Fruit fly (Drosophila melanogaster): Measurements from ENCODE around the gene CG31510.
"Not testable (repeated sequence)": the region's sequence is repeated elsewhere in the genome, so short reads cannot be mapped to it uniquely, and the experiment has no call there.

Gene CG31510

dm6 chr3R:25123262-25123661 is 542 bp upstream of the CG31510 start, which contains the start of gene vig2 (continued):
- peak; percentile 87 for TF ChIP-seq inv (GFP tag; IDR thresholded peaks at IDR 0.05; ENCODE audit: partially characterized antibody)
- TF ChIP-seq tgo (GFP tag; IDR thresholded peaks at IDR 0.05): peak; percentile 53
- TF ChIP-seq CG18619 (GFP tag; optimal IDR thresholded peaks at IDR 0.05): peak; percentile 71
- peak; percentile 27 for TF ChIP-seq CG12391 (tag; optimal IDR thresholded peaks at IDR 0.05)
- TF ChIP-seq Bgb (GFP tag; IDR thresholded peaks at IDR 0.05; ENCODE audit: partially characterized antibody): peak; percentile 92
- TF ChIP-seq unpg (GFP tag; optimal IDR thresholded peaks at IDR 0.05): peak; percentile 12
- TF ChIP-seq wdn (GFP tag; IDR thresholded peaks at IDR 0.05): peak; percentile 51; the same call in 1 of the 2 replicates
- TF ChIP-seq Dp (GFP tag; optimal IDR thresholded peaks at IDR 0.05): peak; percentile 4
- peak; percentile 60 for TF ChIP-seq Hmr (GFP tag; optimal IDR thresholded peaks at IDR 0.05)
- TF ChIP-seq CG6791 (GFP tag; IDR thresholded peaks at IDR 0.05; ENCODE audit: partially characterized antibody): peak; percentile 97
- peak; percentile 39; the same call in 1 of the 3 replicates for TF ChIP-seq B-H1 (GFP tag; IDR thresholded peaks at IDR 0.05)
- peak; percentile 4 for TF ChIP-seq CG9876 (GFP tag; optimal IDR thresholded peaks at IDR 0.05)
- TF ChIP-seq toy (GFP tag; IDR thresholded peaks at IDR 0.05): peak; percentile 57; the same call in 1 of the 2 replicates
- TF ChIP-seq D19B (GFP tag; optimal IDR thresholded peaks at IDR 0.05): peak; percentile 16
- peak; percentile 12 for TF ChIP-seq CG33557 (GFP tag; optimal IDR thresholded peaks at IDR 0.05)
- 0 out of 3 replicates have a peak, but pooled peaks have one; percentile 29 for TF ChIP-seq croc (GFP tag; conservative IDR thresholded peaks at IDR 0.05)
- peak in 1 of 2 experiments; percentile 25 for TF ChIP-seq bsh (GFP tag; optimal IDR thresholded peaks at IDR 0.05)
- peak; percentile 46 for TF ChIP-seq schlank (tag; optimal IDR thresholded peaks at IDR 0.05)
- TF ChIP-seq CG10267 (tag; optimal IDR thresholded peaks at IDR 0.05): peak; percentile 0
- TF ChIP-seq CG15514 (GFP tag; optimal IDR thresholded peaks at IDR 0.05): peak; percentile 46
- TF ChIP-seq gsb-n (tag; optimal IDR thresholded peaks at IDR 0.05): peak; percentile 6
- peak; percentile 92 for TF ChIP-seq Dref (GFP tag; IDR thresholded peaks at IDR 0.05)
- TF ChIP-seq CG33213 (GFP tag; optimal IDR thresholded peaks at IDR 0.05): peak; percentile 29
- TF ChIP-seq CG30431 (GFP tag; optimal IDR thresholded peaks at IDR 0.05): peak; percentile 39
- TF ChIP-seq ase (GFP tag; IDR thresholded peaks at IDR 0.05): peak; percentile 68; the same call in 2 of the 3 replicates
- peak; percentile 77; the same call in 1 of the 2 replicates for TF ChIP-seq ttk (GFP tag; IDR thresholded peaks at IDR 0.05)
- TF ChIP-seq CG3847 (GFP tag; IDR thresholded peaks at IDR 0.05): peak; percentile 71
- TF ChIP-seq CG4424 (GFP tag; optimal IDR thresholded peaks at IDR 0.05): peak; percentile 4
- peak; percentile 98 for TF ChIP-seq Ets97D (GFP tag; optimal IDR thresholded peaks at IDR 0.05)
- TF ChIP-seq Fer3 (tag; optimal IDR thresholded peaks at IDR 0.05): peak; percentile 50
- TF ChIP-seq CG4328 (GFP tag; optimal IDR thresholded peaks at IDR 0.05): peak; percentile 17
- peak; percentile 80 for TF ChIP-seq CG6272 (GFP tag; IDR thresholded peaks at IDR 0.05)
- TF ChIP-seq CG14710 (tag; optimal IDR thresholded peaks at IDR 0.05): peak; percentile 43
- TF ChIP-seq C15 (GFP tag; IDR thresholded peaks at IDR 0.05): 0 out of 3 replicates have a peak, but pooled peaks have one; percentile 63
- TF ChIP-seq Oli (tag; optimal IDR thresholded peaks at IDR 0.05): peak; percentile 34
- peak; percentile 92 for TF ChIP-seq CG11456 (GFP tag; IDR thresholded peaks at IDR 0.05)
- TF ChIP-seq BtbVII (GFP tag; optimal IDR thresholded peaks at IDR 0.05): peak; percentile 3
- TF ChIP-seq CG9727 (GFP tag; optimal IDR thresholded peaks at IDR 0.05): peak; percentile 72
- peak; percentile 31 for TF ChIP-seq pzg (GFP tag; optimal IDR thresholded peaks at IDR 0.05)
- TF ChIP-seq Asciz (GFP tag; optimal IDR thresholded peaks at IDR 0.05): peak; percentile 48
- peak; percentile 19 for TF ChIP-seq CG4707 (GFP tag; optimal IDR thresholded peaks at IDR 0.05)
- peak; percentile 75 for TF ChIP-seq CG7271 (tag; optimal IDR thresholded peaks at IDR 0.05)
- peak; percentile 80 for TF ChIP-seq nerfin-2 (GFP tag; IDR thresholded peaks at IDR 0.05; ENCODE audit: partially characterized antibody)
- peak; percentile 92 for TF ChIP-seq bbx (GFP tag; IDR thresholded peaks at IDR 0.05; ENCODE audit: partially characterized antibody)
- TF ChIP-seq CG10543 (GFP tag; optimal IDR thresholded peaks at IDR 0.05): peak; percentile 5
- peak; percentile 23 for TF ChIP-seq Jarid2 (GFP tag; optimal IDR thresholded peaks at IDR 0.05)
- peak; percentile 92 for TF ChIP-seq CG42726 (GFP tag; IDR thresholded peaks at IDR 0.05; ENCODE audit: partially characterized antibody)
- TF ChIP-seq sc (optimal IDR thresholded peaks at IDR 0.05): not testable (repeated sequence)
- peak; percentile 3 for TF ChIP-seq sc (GFP tag; optimal IDR thresholded peaks at IDR 0.05)
